Worm (Caenorhabditis elegans) whole organism, L2 larva: ENCODE results near the gene pqn-67.

ENCODE experiments used
- C34F6.9 ChIP-seq: fragments of 150-350 bp; optimal IDR thresholded peaks from 2 replicates; lab custom pipeline; 2014; ENCODE audit warnings: missing biosample characterization, missing genetic modification characterization
- F13H6.1 ChIP-seq: sonication (generic microtip); optimal IDR thresholded peaks from 2 replicates; lab custom pipeline; 2016; ENCODE audit warnings: missing genetic modification characterization, missing compliant biosample characterization
- R02D3.7 ChIP-seq: fragments of 150-350 bp; optimal IDR thresholded peaks from 2 replicates; lab custom pipeline; 2014; ENCODE audit warnings: missing biosample characterization, missing genetic modification characterization
- Y55F3AM.14 ChIP-seq: fragments of 200-800 bp; sonication (Bioruptor generic); optimal IDR thresholded peaks from 2 replicates; lab custom pipeline; 2018; ENCODE audit warnings: mild to moderate bottlenecking, missing genetic modification characterization, missing compliant biosample characterization
- ZK546.5 ChIP-seq: sonication (generic microtip); optimal IDR thresholded peaks from 2 replicates; lab custom pipeline; 2017; ENCODE audit warnings: missing biosample characterization, missing genetic modification characterization
- aly-2 ChIP-seq: fragments of 150-350 bp; optimal IDR thresholded peaks from 2 replicates; lab custom pipeline; 2014; ENCODE audit warnings: missing biosample characterization, missing genetic modification characterization
- ama-1 ChIP-seq: fragments of 150-350 bp; optimal IDR thresholded peaks from 2 replicates; lab custom pipeline; 2018; ENCODE audit warnings: inconsistent platforms
- blmp-1 ChIP-seq: sonication (generic microtip); optimal IDR thresholded peaks from 2 replicates; lab custom pipeline; 2017; ENCODE audit warnings: missing genetic modification characterization, mild to moderate bottlenecking, missing compliant biosample characterization, antibody characterized with exemption, moderate library complexity; ENCODE audit not compliant: insufficient read depth
- ceh-82 ChIP-seq: fragments of 150-350 bp; optimal IDR thresholded peaks from 2 replicates; lab custom pipeline; 2014; ENCODE audit warnings: missing biosample characterization, missing genetic modification characterization
- crh-2 ChIP-seq: sonication (generic microtip); optimal IDR thresholded peaks from 2 replicates; lab custom pipeline; 2017; ENCODE audit warnings: missing biosample characterization, missing genetic modification characterization
- elt-3 ChIP-seq: sonication (generic microtip); optimal IDR thresholded peaks from 2 replicates; lab custom pipeline; 2017; ENCODE audit warnings: missing biosample characterization, missing genetic modification characterization
- fos-1 ChIP-seq: fragments of 150-350 bp; optimal IDR thresholded peaks from 2 replicates; lab custom pipeline; 2014; ENCODE audit warnings: missing biosample characterization, missing genetic modification characterization
- gmeb-1 ChIP-seq: fragments of 150-350 bp; optimal IDR thresholded peaks from 2 replicates; lab custom pipeline; 2014; ENCODE audit warnings: missing biosample characterization, missing genetic modification characterization
- lin-11 ChIP-seq: fragments of 150-350 bp; sonication (generic microtip); optimal IDR thresholded peaks from 2 replicates; lab custom pipeline; 2014; ENCODE audit warnings: missing biosample characterization, missing genetic modification characterization, inconsistent platforms, mixed read lengths
- lin-13 ChIP-seq: fragments of 150-350 bp; optimal IDR thresholded peaks from 2 replicates; lab custom pipeline; 2014; ENCODE audit warnings: missing biosample characterization, missing genetic modification reagents, missing genetic modification characterization
- mab-5 ChIP-seq: fragments of 150-350 bp; optimal IDR thresholded peaks from 2 replicates; lab custom pipeline; 2014; ENCODE audit warnings: missing biosample characterization, missing genetic modification characterization
- nhr-129 ChIP-seq: fragments of 150-350 bp; optimal IDR thresholded peaks from 2 replicates; lab custom pipeline; 2014; ENCODE audit warnings: missing biosample characterization, missing genetic modification characterization
- nhr-21 ChIP-seq: fragments of 150-350 bp; optimal IDR thresholded peaks from 2 replicates; lab custom pipeline; 2014; ENCODE audit warnings: missing biosample characterization, missing genetic modification characterization
- nhr-25 ChIP-seq: fragments of 150-350 bp; sonication (generic microtip); optimal IDR thresholded peaks from 3 replicates; lab custom pipeline; 2014; ENCODE audit warnings: missing biosample characterization, missing genetic modification characterization
- nhr-77 ChIP-seq: fragments of 150-350 bp; optimal IDR thresholded peaks from 2 replicates; lab custom pipeline; 2014; ENCODE audit warnings: missing biosample characterization, missing genetic modification characterization
- peb-1 ChIP-seq: fragments of 150-350 bp; optimal IDR thresholded peaks from 2 replicates; lab custom pipeline; 2014; ENCODE audit warnings: missing biosample characterization, missing genetic modification characterization
- skn-1 ChIP-seq: sonication (generic microtip); optimal IDR thresholded peaks from 2 replicates; lab custom pipeline; 2017; ENCODE audit warnings: missing biosample characterization, missing genetic modification characterization
- sma-9 ChIP-seq, 2 experiments: fragments of 150-350 bp in 1 of 2; sonication (generic microtip) in 1 of 2; optimal IDR thresholded peaks; 2 replicates each; lab custom pipeline; 2014 to 2016; ENCODE audit warnings: missing genetic modification characterization in 2 of 2, mild to moderate bottlenecking in 1 of 2, missing biosample characterization in 1 of 2, missing compliant biosample characterization in 1 of 2, missing genetic modification reagents in 1 of 2, moderate library complexity in 1 of 2
- snpc-4 ChIP-seq: fragments of 150-350 bp; optimal IDR thresholded peaks from 2 replicates; lab custom pipeline; 2014; ENCODE audit warnings: missing biosample characterization, missing genetic modification characterization
- unc-39 ChIP-seq: fragments of 150-350 bp; optimal IDR thresholded peaks from 2 replicates; lab custom pipeline; 2014; ENCODE audit warnings: missing biosample characterization, missing genetic modification characterization
- unc-55 ChIP-seq: fragments of 150-350 bp; sonication (generic microtip); optimal IDR thresholded peaks from 3 replicates; lab custom pipeline; 2014; ENCODE audit warnings: missing biosample characterization, missing genetic modification reagents, missing genetic modification characterization
- unc-62 ChIP-seq: fragments of 150-350 bp; optimal IDR thresholded peaks from 2 replicates; lab custom pipeline; 2014; ENCODE audit warnings: missing biosample characterization, missing genetic modification reagents, missing genetic modification characterization
- ztf-1 ChIP-seq: fragments of 200-800 bp; sonication (Bioruptor generic); conservative IDR thresholded peaks from 2 replicates; pipeline ENCODE4 v1.3.6; 2022; ENCODE audit warnings: missing genetic modification characterization, missing compliant biosample characterization
- ztf-11 ChIP-seq: sonication (generic microtip); optimal IDR thresholded peaks from 2 replicates; lab custom pipeline; 2017; ENCODE audit warnings: missing biosample characterization, missing genetic modification characterization
- ztf-4 ChIP-seq: fragments of 150-350 bp; optimal IDR thresholded peaks from 2 replicates; lab custom pipeline; 2014; ENCODE audit warnings: missing biosample characterization, missing genetic modification characterization

Gene pqn-67

DNA sequence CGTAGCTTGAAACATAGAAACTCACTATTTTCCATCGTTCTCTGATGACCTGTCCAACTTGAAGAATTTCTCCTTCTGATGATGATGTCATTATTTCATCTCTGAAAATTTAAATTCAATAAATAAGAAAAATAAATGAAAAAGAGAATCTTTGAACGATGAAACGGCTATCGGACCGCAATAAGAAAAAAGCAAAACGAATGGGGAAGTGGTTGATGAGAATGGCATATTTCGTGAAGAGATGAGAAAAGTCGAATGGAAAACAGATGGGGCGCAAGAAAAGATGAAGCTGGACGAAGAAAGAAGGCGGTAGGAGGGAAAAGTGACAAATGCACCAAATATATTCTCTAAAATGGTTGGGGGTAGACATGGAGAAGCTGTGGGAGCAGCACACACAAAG, 28.5 kb upstream of the pqn-67 start, which contains the start of gene ttbk-7:
TSS of gene ttbk-7 (minus strand) at position 101 of the 400 bp plus-strand sequence.
- no peak for TF ChIP-seq snpc-4 (tag; lab: Kevin White, UChicago)
- no peak for TF ChIP-seq ztf-11 (tag; lab: Kevin White, UChicago)
- TF ChIP-seq fos-1 (tag; lab: Kevin White, UChicago) = no peak
- TF ChIP-seq peb-1 (tag; lab: Kevin White, UChicago) = no peak
- TF ChIP-seq mab-5 (tag; lab: Kevin White, UChicago) = no peak
- no peak for TF ChIP-seq nhr-77 (tag; lab: Kevin White, UChicago)

DNA sequence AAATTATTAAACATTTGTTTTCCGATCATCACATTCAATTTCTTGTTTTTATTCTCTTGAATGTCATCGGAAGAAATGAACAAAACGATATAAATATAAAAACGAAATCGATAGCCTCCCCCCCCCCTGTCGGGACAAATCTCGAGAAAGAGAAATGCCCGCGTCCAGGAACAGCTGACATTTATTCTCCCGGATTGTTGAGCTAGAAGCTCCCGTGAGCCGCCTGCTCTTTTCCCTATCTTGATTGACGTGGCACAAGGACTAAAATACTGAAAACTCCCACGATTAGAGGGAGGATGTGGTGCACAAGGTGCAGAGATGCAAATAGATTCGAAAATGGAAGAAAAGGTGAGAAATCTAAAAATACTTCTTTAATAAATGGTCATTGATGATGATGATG, 27.4 kb upstream of the pqn-67 start:
- TF ChIP-seq nhr-129 (tag; lab: Kevin White, UChicago) = peak; percentile 14
- peak; percentile 22 for TF ChIP-seq crh-2
- TF ChIP-seq nhr-77 (tag; lab: Kevin White, UChicago) = no peak
- TF ChIP-seq F13H6.1 = peak; percentile 15
- no peak for TF ChIP-seq Y55F3AM.14

- TF ChIP-seq blmp-1 (tag; lab: Kevin White, UChicago) (no peak), unc-39 (tag; lab: Kevin White, UChicago) (no peak), unc-55 (GFP tag; lab: Kevin White, UChicago) (peak; percentile 26), gmeb-1 (tag; lab: Kevin White, UChicago) (no peak)
These were observed 26.9 kb upstream of the pqn-67 start for ce11 chrV:12897338-12897737.

DNA sequence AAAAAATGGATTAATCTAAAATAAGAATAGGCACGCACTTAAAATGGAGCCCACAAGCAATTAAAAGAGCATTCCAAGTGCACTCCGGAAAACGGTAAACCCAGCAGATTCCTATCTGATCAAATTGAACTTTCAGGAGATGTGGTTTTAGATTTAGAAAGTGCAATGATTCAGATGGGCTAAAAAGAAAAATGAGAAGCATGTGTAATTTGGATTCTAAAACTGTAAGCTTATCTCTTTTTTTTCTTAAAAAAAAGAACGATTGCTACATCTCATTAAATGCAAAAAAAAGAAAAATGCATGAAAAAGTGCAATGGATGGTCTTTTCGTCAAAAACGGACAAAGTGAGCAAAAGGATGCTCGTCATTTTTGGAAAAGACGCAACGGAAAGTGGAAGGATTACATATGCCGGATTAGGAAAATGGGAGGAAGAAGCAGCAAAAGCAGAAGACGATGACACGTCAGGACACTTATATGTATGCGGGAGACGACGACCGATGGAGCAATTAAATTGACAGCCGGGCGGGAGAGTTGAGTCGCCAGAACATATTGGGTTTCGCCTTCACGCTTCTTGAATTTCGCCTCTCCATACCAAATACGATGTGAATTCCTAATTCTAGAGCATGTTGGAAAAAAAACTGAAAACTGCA, 25.5 kb upstream of the pqn-67 start:
- peak; percentile 34 for TF ChIP-seq unc-55 (GFP tag; lab: Kevin White, UChicago)
- peak; percentile 0 for TF ChIP-seq C34F6.9
- TF ChIP-seq R02D3.7 (tag; lab: Kevin White, UChicago) = no peak
- TF ChIP-seq mab-5 (tag; lab: Kevin White, UChicago) = peak; percentile 37

DNA sequence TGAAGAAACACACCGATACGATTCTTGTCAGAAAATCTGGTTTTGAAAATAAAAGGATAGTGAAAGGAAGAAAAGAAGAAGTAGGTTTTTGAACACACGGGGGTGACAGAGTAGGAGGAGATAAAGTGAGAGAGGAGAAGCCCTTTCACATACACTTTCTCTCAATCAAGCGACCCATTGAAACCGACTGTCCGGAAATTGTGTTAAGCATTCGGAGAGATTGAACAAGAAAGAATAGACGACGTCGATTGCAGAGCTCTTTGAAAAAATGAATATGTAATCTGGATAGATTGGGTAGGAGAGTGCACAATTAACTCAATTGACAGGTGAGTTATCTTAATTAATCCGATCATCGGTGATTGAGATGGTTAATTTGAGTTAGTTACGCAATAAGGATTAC, 22.9 kb upstream of the pqn-67 start:
- TF ChIP-seq ztf-4 (tag; lab: Kevin White, UChicago) = no peak
- TF ChIP-seq aly-2 (tag; lab: Kevin White, UChicago) = no peak
- TF ChIP-seq F13H6.1 = no peak
- TF ChIP-seq elt-3 (tag; lab: Kevin White, UChicago) = no peak

- TF ChIP-seq sma-9 (GFP tag; optimal IDR thresholded peaks at IDR 0.05; lab: Kevin White, UChicago) = peak; percentile 21
- no peak for TF ChIP-seq sma-9 (tag; optimal IDR thresholded peaks at IDR 0.05; lab: Kevin White, UChicago)
- peak; percentile 67 for TF ChIP-seq F13H6.1
- no peak for TF ChIP-seq unc-62 (GFP tag; lab: Kevin White, UChicago)
These were observed 20.2 kb upstream of the pqn-67 start, which contains the start of gene ttr-27 for ce11 chrV:12904054-12904453. ttr-27 (minus strand) TSS chrV:12904098.

DNA sequence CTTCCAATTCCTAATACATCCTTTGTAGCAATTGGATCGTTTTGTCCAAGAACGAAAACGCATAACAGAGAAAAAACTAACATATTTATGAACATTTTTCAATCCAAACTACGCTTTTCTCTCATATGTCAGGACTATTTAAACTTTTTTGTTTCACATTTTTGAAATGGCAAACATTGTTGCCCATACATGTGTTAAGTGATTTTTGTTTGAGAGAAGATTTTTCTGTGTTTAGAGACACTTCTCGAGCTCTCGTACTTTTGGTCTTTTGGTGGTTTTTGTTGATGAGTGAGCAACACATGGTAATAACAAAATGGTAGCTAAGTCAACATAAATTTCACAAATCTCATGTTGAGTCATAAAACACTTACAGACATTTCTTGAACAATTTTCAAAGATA, 19.2 kb upstream of the pqn-67 start, which contains the start of gene ttr-28:
TSS of gene ttr-28 (minus strand) at position 101 of the 400 bp plus-strand sequence.
- TF ChIP-seq ztf-1 (GFP tag; lab: Robert Waterston, UW) (no peak), nhr-77 (tag; lab: Kevin White, UChicago) (no peak), unc-55 (GFP tag; lab: Kevin White, UChicago) (no peak)

- TF ChIP-seq ZK546.5 (tag; lab: Kevin White, UChicago) = no peak
- TF ChIP-seq mab-5 (tag; lab: Kevin White, UChicago) = no peak
- no peak for TF ChIP-seq sma-9 (GFP tag; optimal IDR thresholded peaks at IDR 0.05; lab: Kevin White, UChicago)
- TF ChIP-seq sma-9 (tag; optimal IDR thresholded peaks at IDR 0.05; lab: Kevin White, UChicago) = no peak
- TF ChIP-seq lin-11 = no peak
- TF ChIP-seq nhr-25 (tag; lab: Kevin White, UChicago) = no peak
- no peak for TF ChIP-seq ceh-82
- TF ChIP-seq nhr-21 (tag; lab: Kevin White, UChicago) = no peak
- TF ChIP-seq skn-1 (tag; lab: Kevin White, UChicago) = no peak
- no peak for TF ChIP-seq peb-1 (tag; lab: Kevin White, UChicago)
- TF ChIP-seq snpc-4 (tag; lab: Kevin White, UChicago) = no peak
- TF ChIP-seq lin-13 = no peak
- TF ChIP-seq ama-1 (lab: Kevin White, UChicago) = no peak
- no peak for TF ChIP-seq ztf-1 (GFP tag; lab: Robert Waterston, UW)
These were observed 17.5 kb upstream of the pqn-67 start, which contains the start of gene ttr-29 for ce11 chrV:12906732-12907131. ttr-29 (minus strand) TSS chrV:12906832.
